Worm (Caenorhabditis elegans) whole organism, mixed stage, embryonic: Measurements from ENCODE around the gene ZK1248.5.

ENCODE experiments used
- M03D4.4 ChIP-seq: sonication (generic microtip); optimal IDR thresholded peaks from 2 replicates; lab custom pipeline; 2017; ENCODE audit warnings: mild to moderate bottlenecking, missing genetic modification characterization, missing compliant biosample characterization
- elt-1 ChIP-seq: sonication (generic microtip); optimal IDR thresholded peaks from 2 replicates; lab custom pipeline; 2017; ENCODE audit warnings: missing genetic modification characterization, mild to moderate bottlenecking, missing compliant biosample characterization, antibody characterized with exemption, moderate library complexity, borderline replicate concordance; ENCODE audit not compliant: insufficient read depth
- elt-3 ChIP-seq: fragments of 150-350 bp; optimal IDR thresholded peaks from 2 replicates; lab custom pipeline; 2014; ENCODE audit warnings: missing biosample characterization, missing genetic modification characterization
- hlh-1 ChIP-seq: fragments of 150-350 bp; optimal IDR thresholded peaks from 2 replicates; lab custom pipeline; 2014; ENCODE audit warnings: missing biosample characterization, missing genetic modification reagents, missing genetic modification characterization
- nhr-28 ChIP-seq: fragments of 150-350 bp; optimal IDR thresholded peaks from 2 replicates; lab custom pipeline; 2014; ENCODE audit warnings: missing biosample characterization, missing genetic modification characterization
- unc-39 ChIP-seq: fragments of 150-350 bp; optimal IDR thresholded peaks from 2 replicates; lab custom pipeline; 2014; ENCODE audit warnings: missing biosample characterization, missing genetic modification characterization
- unc-62 ChIP-seq: fragments of 150-350 bp; optimal IDR thresholded peaks from 2 replicates; lab custom pipeline; 2014; ENCODE audit warnings: missing biosample characterization, missing genetic modification reagents, missing genetic modification characterization

DNA sequence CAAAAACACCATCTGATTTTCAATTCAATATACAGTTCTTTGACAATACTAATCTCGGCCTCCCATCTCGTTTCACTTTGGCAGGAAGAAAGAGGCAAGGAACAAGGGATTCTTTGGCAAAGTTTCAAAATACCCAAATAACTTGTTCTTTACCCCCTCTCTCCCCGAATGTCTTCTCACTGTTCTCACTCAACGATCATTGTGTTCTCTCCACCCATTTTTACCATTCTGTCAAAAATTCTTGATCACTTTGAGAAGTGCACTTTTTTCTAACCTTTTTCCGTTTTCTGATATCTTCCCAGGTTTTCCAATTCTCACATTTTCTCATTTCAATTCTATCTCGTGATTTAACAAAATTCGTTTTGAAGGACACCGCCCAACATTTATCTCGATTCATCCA, 43.8 kb downstream of the ZK1248.5 start, which contains the start of gene H41C03.1:
- TF ChIP-seq unc-62 (GFP tag; lab: Kevin White, UChicago) (no peak), elt-3 (no peak), unc-39 (tag; lab: Kevin White, UChicago) (no peak), nhr-28 (no peak), elt-1 (tag; lab: Kevin White, UChicago) (no peak), hlh-1 (no peak), M03D4.4 (no peak)
